Fruit fly (Drosophila melanogaster) whole organism, prepupa: ENCODE results near the gene GluRIB.

Experiments
- CG11762 ChIP-seq: fragments of 200-800 bp; sonication (Bioruptor generic); optimal IDR thresholded peaks from 3 replicates; lab custom pipeline; 2016; ENCODE audit warnings: missing biosample characterization, missing genetic modification characterization; ENCODE audit not compliant: insufficient read depth
- CG15336 ChIP-seq: fragments of 200-800 bp; sonication (Bioruptor generic); IDR thresholded peaks from 2 replicates; pipeline ENCODE4 v1.3.6; 2022; ENCODE audit warnings: missing biosample characterization, missing genetic modification characterization
- CG6854 ChIP-seq: fragments of 200-800 bp; sonication (Bioruptor generic); optimal IDR thresholded peaks from 2 replicates; lab custom pipeline; 2017; ENCODE audit warnings: missing biosample characterization, mild to moderate bottlenecking, missing genetic modification characterization
- Ets96B ChIP-seq: fragments of 200-800 bp; optimal IDR thresholded peaks from 2 replicates; lab custom pipeline; 2019; ENCODE audit warnings: missing biosample characterization, mild to moderate bottlenecking, missing genetic modification characterization, moderate library complexity
- Hr39 ChIP-seq: fragments of 200-800 bp; sonication (Bioruptor generic); optimal IDR thresholded peaks from 2 replicates; lab custom pipeline; 2016; ENCODE audit warnings: missing biosample characterization, missing genetic modification characterization
- OdsH ChIP-seq: fragments of 200-800 bp; sonication (Bioruptor generic); optimal IDR thresholded peaks from 3 replicates; lab custom pipeline; 2016; ENCODE audit warnings: missing biosample characterization, missing genetic modification characterization
- net ChIP-seq: fragments of 200-800 bp; sonication (Bioruptor generic); optimal IDR thresholded peaks from 3 replicates; lab custom pipeline; 2016; ENCODE audit warnings: missing biosample characterization, missing genetic modification characterization

dm6 chr3L:9262268-9262667 is 10.5 kb downstream of the GluRIB start:
- TF ChIP-seq Hr39 (GFP tag; lab: Kevin White, UChicago) (no peak), CG6854 (GFP tag; lab: Kevin White, UChicago) (no peak), CG11762 (no peak), CG15336 (GFP tag; lab: Robert Waterston, UW) (no peak), Ets96B (tag; lab: Kevin White, UChicago) (no peak), OdsH (no peak), net (GFP tag; lab: Kevin White, UChicago) (no peak)
